Fruit fly (Drosophila melanogaster) whole organism, wandering third instar larva: ENCODE measurements around the gene Ir7f.

ENCODE experiments used
- Abd-B ChIP-seq: fragments of >200 bp; optimal IDR thresholded peaks from 2 replicates; lab custom pipeline; 2017; ENCODE audit warnings: missing biosample characterization, missing genetic modification characterization
- CG32264 ChIP-seq: fragments of 200-800 bp; sonication (Bioruptor generic); optimal IDR thresholded peaks from 2 replicates; lab custom pipeline; 2016; ENCODE audit warnings: missing biosample characterization, missing genetic modification characterization
- CG9705 ChIP-seq: fragments of 200-800 bp; sonication (Bioruptor generic); optimal IDR thresholded peaks from 2 replicates; lab custom pipeline; 2018; ENCODE audit warnings: missing biosample characterization, mild to moderate bottlenecking, missing genetic modification characterization
- CrebA ChIP-seq: fragments of 200-800 bp; sonication (Bioruptor generic); optimal IDR thresholded peaks from 2 replicates; lab custom pipeline; 2016; ENCODE audit warnings: missing biosample characterization, mild to moderate bottlenecking, missing genetic modification characterization, borderline replicate concordance
- Dfd ChIP-seq: fragments of >200 bp; optimal IDR thresholded peaks from 2 replicates; lab custom pipeline; 2017; ENCODE audit warnings: missing biosample characterization, missing genetic modification characterization
- Dif ChIP-seq: fragments of 200-275, 200-300 bp; sonication (Bioruptor generic); optimal IDR thresholded peaks from 2 replicates; lab custom pipeline; 2018; ENCODE audit warnings: missing biosample characterization, missing genetic modification characterization; ENCODE audit not compliant: partially characterized antibody
- GATAd ChIP-seq: sonication (Bioruptor generic); optimal IDR thresholded peaks from 2 replicates; lab custom pipeline; 2016; ENCODE audit warnings: missing biosample characterization, missing genetic modification characterization
- HLH106 ChIP-seq: fragments of 200-800 bp; optimal IDR thresholded peaks from 3 replicates; lab custom pipeline; 2019; ENCODE audit warnings: missing biosample characterization, mild to moderate bottlenecking, missing genetic modification characterization, moderate library complexity
- Hnf4 ChIP-seq: fragments of 200-800 bp; sonication (Bioruptor generic); optimal IDR thresholded peaks from 2 replicates; lab custom pipeline; 2016; ENCODE audit warnings: missing biosample characterization, mild to moderate bottlenecking, missing genetic modification characterization
- Hr78 ChIP-seq: fragments of >200 bp; optimal IDR thresholded peaks from 2 replicates; lab custom pipeline; 2017; ENCODE audit warnings: missing biosample characterization, missing genetic modification characterization
- Hr83 ChIP-seq: fragments of 200-300 bp; sonication (Bioruptor generic); optimal IDR thresholded peaks from 2 replicates; lab custom pipeline; 2016; ENCODE audit warnings: missing biosample characterization, mild to moderate bottlenecking, missing genetic modification characterization, moderate library complexity; ENCODE audit not compliant: poor library complexity, severe bottlenecking
- Jra ChIP-seq: sonication (Bioruptor generic); optimal IDR thresholded peaks from 2 replicates; lab custom pipeline; 2016; ENCODE audit warnings: missing biosample characterization, missing genetic modification characterization
- Mio ChIP-seq: sonication (Bioruptor generic); optimal IDR thresholded peaks from 2 replicates; lab custom pipeline; 2016; ENCODE audit warnings: missing biosample characterization, missing genetic modification characterization
- Myc ChIP-seq: fragments of >200 bp; optimal IDR thresholded peaks from 2 replicates; lab custom pipeline; 2017
- N ChIP-seq: fragments of >200 bp; optimal IDR thresholded peaks from 2 replicates; lab custom pipeline; 2018; ENCODE audit warnings: missing biosample characterization, missing external identifiers, missing genetic modification characterization
- OdsH ChIP-seq: fragments of 200-800 bp; sonication (Bioruptor generic); optimal IDR thresholded peaks from 2 replicates; lab custom pipeline; 2016; ENCODE audit warnings: missing biosample characterization, mild to moderate bottlenecking, missing genetic modification characterization
- Rel ChIP-seq, 2 experiments: fragments of 200-800 bp; sonication (Bioruptor generic) in 1 of 2; optimal IDR thresholded peaks; 2 replicates in 1 of 2; 3 replicates in 1 of 2; lab custom pipeline; 2016 to 2019; ENCODE audit warnings: mild to moderate bottlenecking in 2 of 2, missing biosample characterization in 2 of 2, missing genetic modification characterization in 2 of 2, moderate library complexity in 1 of 2
- Sp1 ChIP-seq: fragments of 200-800 bp; sonication (Bioruptor generic); optimal IDR thresholded peaks from 3 replicates; lab custom pipeline; 2019; ENCODE audit warnings: missing biosample characterization, mild to moderate bottlenecking, missing genetic modification characterization, moderate library complexity
- Vsx2 ChIP-seq: fragments of 200-300, 225-300 bp; sonication (Bioruptor generic); optimal IDR thresholded peaks from 2 replicates; lab custom pipeline; 2018; ENCODE audit warnings: missing biosample characterization, missing genetic modification characterization; ENCODE audit not compliant: partially characterized antibody
- br ChIP-seq: fragments of 200-800 bp; sonication (Bioruptor generic); optimal IDR thresholded peaks from 2 replicates; lab custom pipeline; 2016; ENCODE audit warnings: missing biosample characterization, missing genetic modification characterization
- brk ChIP-seq: fragments of 200-800 bp; sonication (Bioruptor generic); optimal IDR thresholded peaks from 2 replicates; lab custom pipeline; 2016; ENCODE audit warnings: missing biosample characterization, mild to moderate bottlenecking, missing genetic modification characterization
- dl ChIP-seq, 2 experiments: fragments of 175-275, 200-275 bp in 1 of 2; fragments of 200-275 bp in 1 of 2; sonication (Bioruptor generic); optimal IDR thresholded peaks; lab custom pipeline; 2018; ENCODE audit warnings: mild to moderate bottlenecking in 2 of 2, missing biosample characterization in 2 of 2, missing genetic modification characterization in 2 of 2, moderate library complexity in 2 of 2; ENCODE audit not compliant: partially characterized antibody in 2 of 2, insufficient read depth in 1 of 2
- dmrt93B ChIP-seq: fragments of 200-800 bp; sonication (Bioruptor generic); optimal IDR thresholded peaks from 2 replicates; lab custom pipeline; 2018; ENCODE audit warnings: missing biosample characterization, mild to moderate bottlenecking, missing genetic modification characterization
- ey ChIP-seq: fragments of 200-800 bp; sonication (Bioruptor generic); optimal IDR thresholded peaks from 2 replicates; lab custom pipeline; 2016; ENCODE audit warnings: missing biosample characterization, missing genetic modification characterization
- foxo ChIP-seq, 2 experiments: fragments of 200-800 bp; sonication (Bioruptor generic); optimal IDR thresholded peaks; 2 replicates in 1 of 2; 3 replicates in 1 of 2; lab custom pipeline; 2016 to 2017; ENCODE audit warnings: missing biosample characterization in 2 of 2, missing genetic modification characterization in 2 of 2
- fru ChIP-seq: fragments of 200-800 bp; sonication (Bioruptor generic); optimal IDR thresholded peaks from 3 replicates; lab custom pipeline; 2016; ENCODE audit warnings: missing biosample characterization, mild to moderate bottlenecking, missing genetic modification characterization
- h ChIP-seq: fragments of 200-800 bp; sonication (Bioruptor generic); optimal IDR thresholded peaks from 3 replicates; lab custom pipeline; 2016; ENCODE audit warnings: missing biosample characterization, mild to moderate bottlenecking, missing genetic modification characterization
- lola ChIP-seq: fragments of >200 bp; optimal IDR thresholded peaks from 2 replicates; lab custom pipeline; 2017; ENCODE audit warnings: missing biosample characterization, missing genetic modification characterization
- psq ChIP-seq: fragments of 200-800 bp; sonication (Bioruptor generic); optimal IDR thresholded peaks from 3 replicates; lab custom pipeline; 2017; ENCODE audit warnings: missing biosample characterization, mild to moderate bottlenecking, missing genetic modification characterization, moderate library complexity
- rgr ChIP-seq: fragments of 200-800 bp; sonication (Bioruptor generic); optimal IDR thresholded peaks from 3 replicates; lab custom pipeline; 2016; ENCODE audit warnings: missing biosample characterization, mild to moderate bottlenecking, missing genetic modification characterization
- sage ChIP-seq: fragments of 200-800 bp; sonication (Bioruptor generic); optimal IDR thresholded peaks from 2 replicates; lab custom pipeline; 2016; ENCODE audit warnings: missing biosample characterization, mild to moderate bottlenecking, missing genetic modification characterization
- sv ChIP-seq: fragments of 200-800 bp; sonication (Bioruptor generic); optimal IDR thresholded peaks from 3 replicates; lab custom pipeline; 2016; ENCODE audit warnings: missing biosample characterization, missing genetic modification characterization
- usp ChIP-seq: fragments of >200 bp; optimal IDR thresholded peaks from 2 replicates; lab custom pipeline; 2017; ENCODE audit warnings: missing biosample characterization, missing genetic modification characterization
- woc ChIP-seq: sonication (Bioruptor generic); optimal IDR thresholded peaks from 2 replicates; lab custom pipeline; 2016; ENCODE audit warnings: missing biosample characterization, mild to moderate bottlenecking, missing genetic modification characterization

The Ir7f gene

dm6 chrX:7911983-7912630, 28.3 kb upstream of the Ir7f start, which contains the start of gene snz:
Gene snz, plus strand, starts transcription at chrX:7912089.
- TF ChIP-seq OdsH (GFP tag; lab: Kevin White, UChicago) (no peak), br (GFP tag; lab: Kevin White, UChicago) (no peak), brk (GFP tag; lab: Kevin White, UChicago) (no peak), sage (no peak), usp (no peak), woc (GFP tag; lab: Kevin White, UChicago) (no peak), Hr83 (GFP tag; lab: Kevin White, UChicago) (no peak), Hr78 (GFP tag; lab: Kevin White, UChicago) (no peak), Rel (GFP tag; optimal IDR thresholded peaks at IDR 0.05; lab: Kevin White, UChicago) (no peak), Rel (tag; optimal IDR thresholded peaks at IDR 0.05; lab: Kevin White, UChicago) (no peak), ey (GFP tag; lab: Kevin White, UChicago) (no peak), Abd-B (GFP tag; lab: Kevin White, UChicago) (no peak), foxo (GFP tag; optimal IDR thresholded peaks at IDR 0.05; lab: Kevin White, UChicago) (no peak), lola (no peak), Dif (GFP tag; lab: Kevin White, UChicago) (no peak), rgr (GFP tag; lab: Kevin White, UChicago) (no peak), CG32264 (GFP tag; lab: Kevin White, UChicago) (no peak)

dm6 chrX:7909482-7909881, 25.7 kb upstream of the Ir7f start:
- no peak for TF ChIP-seq N (GFP tag; lab: Kevin White, UChicago)
- no peak for TF ChIP-seq h (GFP tag; lab: Kevin White, UChicago)
- no peak for TF ChIP-seq br (GFP tag; lab: Kevin White, UChicago)
- no peak for TF ChIP-seq Vsx2 (GFP tag; lab: Kevin White, UChicago)
- no peak for TF ChIP-seq foxo (GFP tag; optimal IDR thresholded peaks at IDR 0.05; lab: Kevin White, UChicago)

DNA sequence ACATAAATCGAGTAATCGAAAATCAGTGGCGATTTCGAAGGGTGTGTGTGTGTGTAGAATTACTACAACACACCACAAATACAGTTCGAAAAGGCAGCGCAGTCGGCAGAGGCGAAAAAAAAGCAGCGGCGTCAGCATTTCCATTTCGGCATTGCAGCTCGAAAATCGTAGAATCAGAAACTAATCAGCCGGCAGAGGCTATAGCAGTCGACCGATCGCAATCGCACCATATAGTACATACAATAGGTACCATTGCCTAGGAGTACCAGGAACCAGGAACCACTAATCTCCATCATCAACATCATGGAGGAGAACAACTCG, 25.2 kb upstream of the Ir7f start:
- no peak for TF ChIP-seq HLH106 (tag; lab: Kevin White, UChicago)
- TF ChIP-seq sage: no peak
- no peak for TF ChIP-seq GATAd (GFP tag; lab: Kevin White, UChicago)
- no peak for TF ChIP-seq Myc (lab: Kevin White, UChicago)
- TF ChIP-seq CG32264 (GFP tag; lab: Kevin White, UChicago): no peak
- no peak for TF ChIP-seq Sp1 (GFP tag; lab: Kevin White, UChicago)
- no peak for TF ChIP-seq Dfd (GFP tag; lab: Kevin White, UChicago)
- no peak for TF ChIP-seq fru (GFP tag; lab: Kevin White, UChicago)
- TF ChIP-seq, all 38 proteins: peak for 0

dm6 chrX:7908239-7909068, 24.6 kb upstream of the Ir7f start, which contains the start of the genes dpr14 and spidey:
Gene dpr14, minus strand, starts transcription at chrX:7908286.
Gene spidey, plus strand, starts transcription at chrX:7908931.
- TF ChIP-seq GATAd (GFP tag; lab: Kevin White, UChicago) (no peak), OdsH (GFP tag; lab: Kevin White, UChicago) (peak; percentile 71), psq (peak; percentile 64), woc (GFP tag; lab: Kevin White, UChicago) (peak; percentile 71), rgr (GFP tag; lab: Kevin White, UChicago) (peak; percentile 79), Myc (lab: Kevin White, UChicago) (no peak), Sp1 (GFP tag; lab: Kevin White, UChicago) (peak; percentile 81), Dif (GFP tag; lab: Kevin White, UChicago) (peak; percentile 36), foxo (GFP tag; optimal IDR thresholded peaks at IDR 0.05; lab: Kevin White, UChicago) (peak in 1 of 2 experiments; percentile 79), Abd-B (GFP tag; lab: Kevin White, UChicago) (no peak), h (GFP tag; lab: Kevin White, UChicago) (peak; percentile 85), Hr78 (GFP tag; lab: Kevin White, UChicago) (no peak), dl (GFP tag; optimal IDR thresholded peaks at IDR 0.05; lab: Kevin White, UChicago; ENCODE audit: insufficient read depth in 1 of 2, partially characterized antibody in 2 of 2) (no peak), br (GFP tag; lab: Kevin White, UChicago) (peak; percentile 77), sv (GFP tag; lab: Kevin White, UChicago) (peak; percentile 80), ey (GFP tag; lab: Kevin White, UChicago) (peak; percentile 83), Vsx2 (GFP tag; lab: Kevin White, UChicago) (peak; percentile 65), Jra (peak; percentile 39), fru (GFP tag; lab: Kevin White, UChicago) (peak; percentile 86), Mio (peak; percentile 22), CG32264 (GFP tag; lab: Kevin White, UChicago) (peak; percentile 39), Rel (GFP tag; optimal IDR thresholded peaks at IDR 0.05; lab: Kevin White, UChicago) (no peak), Rel (tag; optimal IDR thresholded peaks at IDR 0.05; lab: Kevin White, UChicago) (peak; percentile 82), Dfd (GFP tag; lab: Kevin White, UChicago) (no peak), CG9705 (GFP tag; lab: Kevin White, UChicago) (peak; percentile 65), HLH106 (tag; lab: Kevin White, UChicago) (peak; percentile 83), CrebA (no peak), dmrt93B (GFP tag; lab: Kevin White, UChicago) (peak; percentile 62), Hnf4 (GFP tag; lab: Kevin White, UChicago) (peak; percentile 70), Hr83 (GFP tag; lab: Kevin White, UChicago) (no peak)
